Worm (Caenorhabditis elegans): Measurements from ENCODE around the gene F21C10.1.

Gene F21C10.1

ce11 chrV:9125345-9125744 is 6.8 kb upstream of the F21C10.1 start, which contains the start of gene F21C10.5:
F21C10.5 (plus strand) TSS chrV:9125645.
- TF ChIP-seq ceh-43 (GFP tag; optimal IDR thresholded peaks at IDR 0.05) (no peak), nhr-2 (tag; optimal IDR thresholded peaks at IDR 0.05) (no peak), nhr-76 (tag; optimal IDR thresholded peaks at IDR 0.05) (no peak), sptf-1 (tag; optimal IDR thresholded peaks at IDR 0.05) (no peak), zip-8 (tag; optimal IDR thresholded peaks at IDR 0.05) (no peak), M03D4.4 (tag; optimal IDR thresholded peaks at IDR 0.05) (no peak)

ce11 chrV:9126316-9126715 is 5.8 kb upstream of the F21C10.1 start, which contains the start of gene F21C10.4:
F21C10.4 (plus strand) TSS chrV:9126616.
- TF ChIP-seq tbx-8 (GFP tag; optimal IDR thresholded peaks at IDR 0.05) (no peak), ztf-11 (tag; optimal IDR thresholded peaks at IDR 0.05) (no peak)

ce11 chrV:9127773-9128172 is 4.4 kb upstream of the F21C10.1 start, which contains the start of gene F21C10.3:
F21C10.3 (plus strand) TSS chrV:9128073.
- TF ChIP-seq drap-1 (GFP tag; optimal IDR thresholded peaks at IDR 0.05), result no peak
- no peak for TF ChIP-seq unc-62 (GFP tag; optimal IDR thresholded peaks at IDR 0.05)
- TF ChIP-seq blmp-1 (tag; optimal IDR thresholded peaks at IDR 0.05), result no peak
- no peak for TF ChIP-seq ceh-83 (GFP tag; optimal IDR thresholded peaks at IDR 0.05)
- no peak for TF ChIP-seq nhr-28 (tag; optimal IDR thresholded peaks at IDR 0.05)
- TF ChIP-seq M03D4.4 (tag; optimal IDR thresholded peaks at IDR 0.05), result no peak
- no peak for TF ChIP-seq elt-3 (tag; optimal IDR thresholded peaks at IDR 0.05)
- no peak for TF ChIP-seq unc-39 (tag; optimal IDR thresholded peaks at IDR 0.05)
- no peak for TF ChIP-seq pha-4 (tag; optimal IDR thresholded peaks at IDR 0.05)
- no peak for TF ChIP-seq sptf-1 (tag; optimal IDR thresholded peaks at IDR 0.05)
- no peak for TF ChIP-seq mep-1 (tag; optimal IDR thresholded peaks at IDR 0.05)
- TF ChIP-seq tbx-8 (GFP tag; optimal IDR thresholded peaks at IDR 0.05), result no peak
- TF ChIP-seq unc-120 (tag; optimal IDR thresholded peaks at IDR 0.05; ENCODE audit: poor library complexity, severe bottlenecking), result no peak
- TF ChIP-seq cnd-1 (tag; optimal IDR thresholded peaks at IDR 0.05), result no peak
- no peak for TF ChIP-seq lin-32 (GFP tag; optimal IDR thresholded peaks at IDR 0.05)
- TF ChIP-seq ham-2 (GFP tag; optimal IDR thresholded peaks at IDR 0.05), result no peak

ce11 chrV:9128562-9128961 is 3.6 kb upstream of the F21C10.1 start:
- no peak for TF ChIP-seq unc-120 (tag; optimal IDR thresholded peaks at IDR 0.05; ENCODE audit: poor library complexity, severe bottlenecking)
- TF ChIP-seq sptf-1 (tag; optimal IDR thresholded peaks at IDR 0.05), result no peak
- TF ChIP-seq nhr-28 (tag; optimal IDR thresholded peaks at IDR 0.05), result no peak
- TF ChIP-seq pha-4 (tag; optimal IDR thresholded peaks at IDR 0.05), result no peak
- TF ChIP-seq mls-2 (tag; optimal IDR thresholded peaks at IDR 0.05), result no peak
- TF ChIP-seq mab-5 (tag; optimal IDR thresholded peaks at IDR 0.05), result no peak
- no peak for TF ChIP-seq blmp-1 (tag; optimal IDR thresholded peaks at IDR 0.05)
- TF ChIP-seq mep-1 (tag; optimal IDR thresholded peaks at IDR 0.05), result no peak
- TF ChIP-seq elt-3 (tag; optimal IDR thresholded peaks at IDR 0.05), result no peak
- no peak for TF ChIP-seq ceh-83 (GFP tag; optimal IDR thresholded peaks at IDR 0.05)
- TF ChIP-seq lin-13 (tag; optimal IDR thresholded peaks at IDR 0.05), result no peak
- TF ChIP-seq lsy-2 (tag; optimal IDR thresholded peaks at IDR 0.05), result no peak
- TF ChIP-seq ces-1 (GFP tag; optimal IDR thresholded peaks at IDR 0.05), result no peak

ce11 chrV:9130766-9131165 is 1.4 kb upstream of the F21C10.1 start, which contains the start of gene F21C10.19:
F21C10.19 (plus strand) TSS chrV:9131066.
- TF ChIP-seq nhr-12 (tag; optimal IDR thresholded peaks at IDR 0.05) (no peak), ceh-39 (tag; optimal IDR thresholded peaks at IDR 0.05) (no peak), mab-5 (tag; optimal IDR thresholded peaks at IDR 0.05) (no peak)

- TF ChIP-seq pha-4 (tag; optimal IDR thresholded peaks at IDR 0.05) (no peak), mls-2 (tag; optimal IDR thresholded peaks at IDR 0.05) (no peak), lin-32 (GFP tag; optimal IDR thresholded peaks at IDR 0.05) (no peak), unc-62 (GFP tag; optimal IDR thresholded peaks at IDR 0.05) (no peak), unc-39 (tag; optimal IDR thresholded peaks at IDR 0.05) (no peak), ceh-83 (GFP tag; optimal IDR thresholded peaks at IDR 0.05) (no peak), lsy-2 (tag; optimal IDR thresholded peaks at IDR 0.05) (no peak), nhr-12 (tag; optimal IDR thresholded peaks at IDR 0.05) (no peak), M03D4.4 (tag; optimal IDR thresholded peaks at IDR 0.05) (no peak), ham-2 (GFP tag; optimal IDR thresholded peaks at IDR 0.05) (no peak), flh-1 (GFP tag; optimal IDR thresholded peaks at IDR 0.05) (no peak), mep-1 (tag; optimal IDR thresholded peaks at IDR 0.05) (no peak)
These were observed 1.8 kb downstream of the F21C10.1 start, which contains the start of gene B0222.1 for ce11 chrV:9133950-9134349. B0222.1 (plus strand) TSS chrV:9134255.
